Worm (Caenorhabditis elegans) whole organism, late embryonic: Measurements from ENCODE around the gene sru-38.

Source experiments
- ceh-22 ChIP-seq: sonication (generic microtip); optimal IDR thresholded peaks from 2 replicates; lab custom pipeline; 2017; ENCODE audit warnings: missing biosample characterization, missing genetic modification characterization
- ceh-24 ChIP-seq: sonication (generic microtip); optimal IDR thresholded peaks from 2 replicates; lab custom pipeline; 2016; ENCODE audit warnings: mild to moderate bottlenecking, missing genetic modification characterization, missing compliant biosample characterization
- ets-4 ChIP-seq: sonication (generic microtip); optimal IDR thresholded peaks from 2 replicates; lab custom pipeline; 2016; ENCODE audit warnings: missing genetic modification characterization, missing compliant biosample characterization
- nhr-11 ChIP-seq: fragments of 150-350 bp; optimal IDR thresholded peaks from 2 replicates; lab custom pipeline; 2014; ENCODE audit warnings: missing biosample characterization, missing genetic modification characterization
- sdc-2 ChIP-seq: sonication (generic microtip); optimal IDR thresholded peaks from 2 replicates; lab custom pipeline; 2016; ENCODE audit warnings: missing genotype, missing genetic modification characterization, missing compliant biosample characterization
- sox-2 ChIP-seq: fragments of 200-800 bp; sonication (Bioruptor generic); IDR thresholded peaks from 2 replicates; pipeline ENCODE4 v1.3.6; 2022; ENCODE audit warnings: missing genetic modification reagents, missing genetic modification characterization, missing compliant biosample characterization
- sox-4 ChIP-seq: sonication (generic microtip); optimal IDR thresholded peaks from 2 replicates; lab custom pipeline; 2017; ENCODE audit warnings: mild to moderate bottlenecking, missing genetic modification characterization, inconsistent platforms, missing compliant biosample characterization

DNA sequence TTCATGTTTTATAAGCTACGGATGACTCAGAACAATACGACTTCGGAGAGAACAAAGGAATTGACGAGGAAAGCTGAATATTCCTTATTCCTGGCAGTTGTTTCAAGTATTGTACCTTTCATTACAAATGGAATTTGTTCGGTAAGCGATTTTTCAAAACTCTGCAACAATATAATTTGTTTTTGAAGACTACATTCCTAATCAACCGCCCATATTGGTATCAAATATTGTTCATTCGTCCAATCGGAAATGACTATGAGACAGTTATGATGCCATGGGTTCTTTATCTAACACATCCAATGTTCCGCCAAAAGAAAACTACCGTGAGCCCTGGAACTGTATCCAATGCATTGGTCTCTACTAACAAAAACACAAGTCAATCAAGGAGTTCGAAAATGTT is 23.6 kb downstream of the sru-38 start:
- TF ChIP-seq nhr-11 (no peak), sox-4 (no peak), ceh-24 (tag; lab: Kevin White, UChicago) (no peak), sox-2 (GFP tag; lab: Robert Waterston, UW) (no peak), sdc-2 (no peak), ets-4 (tag; lab: Kevin White, UChicago) (no peak), ceh-22 (tag; lab: Kevin White, UChicago) (no peak)
